Worm (Caenorhabditis elegans): ENCODE data around the gene F33G12.7.
A peak's percentile ranks its signal among the peaks of the same experiment; 100 is the strongest.

F33G12.7 gene

DNA sequence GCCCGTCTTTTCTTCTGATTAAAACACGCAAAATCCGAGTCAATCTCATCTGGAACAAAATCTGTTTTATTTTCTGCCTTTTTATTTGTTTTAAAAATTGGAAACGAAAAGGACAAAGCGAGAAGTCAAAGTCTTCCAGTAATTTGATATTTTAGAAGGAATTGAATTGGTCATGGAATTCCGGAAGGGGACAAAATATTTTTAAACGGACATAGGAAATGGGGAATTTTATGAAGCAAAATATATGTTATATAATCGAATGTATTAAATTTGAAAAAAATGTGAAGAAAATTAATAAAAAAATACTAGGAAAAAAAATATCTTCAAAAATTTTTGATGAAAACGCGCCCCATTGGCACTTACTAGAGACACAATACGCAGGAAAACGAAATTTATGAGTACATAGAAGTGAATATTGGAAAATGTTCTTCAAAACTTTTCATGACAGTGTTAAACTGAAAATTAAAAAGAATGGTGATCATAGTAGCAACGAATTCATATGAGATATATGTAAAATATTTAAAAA lies at the start of gene F33G12.7:
Gene F33G12.7, minus strand, starts transcription at position 51 of the 526 bp plus-strand sequence.
- TF ChIP-seq F16B12.6 (tag; optimal IDR thresholded peaks at IDR 0.05): no peak
- TF ChIP-seq sup-37 (GFP tag; optimal IDR thresholded peaks at IDR 0.05): no peak
- TF ChIP-seq hlh-17 (GFP tag; optimal IDR thresholded peaks at IDR 0.05; ENCODE audit: borderline replicate concordance): no peak
- no peak for TF ChIP-seq alr-1 (tag; optimal IDR thresholded peaks at IDR 0.05; ENCODE audit: borderline replicate concordance)
- TF ChIP-seq nhr-71 (tag; optimal IDR thresholded peaks at IDR 0.05): no peak
- no peak for TF ChIP-seq ceh-63 (GFP tag; optimal IDR thresholded peaks at IDR 0.05)
- peak in 1 of 2 experiments; percentile 22 for TF ChIP-seq efl-1 (optimal IDR thresholded peaks at IDR 0.05)
- peak; percentile 46 to 84 for TF ChIP-seq efl-1 (GFP tag; optimal IDR thresholded peaks at IDR 0.05 in 1 of 2)
- no peak for TF ChIP-seq pqm-1 (tag; optimal IDR thresholded peaks at IDR 0.05)
- peak in 1 of 2 experiments; percentile 43 for TF ChIP-seq lsy-2 (tag; optimal IDR thresholded peaks at IDR 0.05)
- TF ChIP-seq snpc-4 (tag; optimal IDR thresholded peaks at IDR 0.05): no peak
- TF ChIP-seq xbp-1 (tag; optimal IDR thresholded peaks at IDR 0.05): no peak
- TF ChIP-seq vab-15 (tag; optimal IDR thresholded peaks at IDR 0.05): no peak
- TF ChIP-seq elt-2 (tag; optimal IDR thresholded peaks at IDR 0.05): no peak
- no peak for TF ChIP-seq mef-2 (tag; optimal IDR thresholded peaks at IDR 0.05)
- no peak for TF ChIP-seq dsc-1 (tag; optimal IDR thresholded peaks at IDR 0.05)
- no peak for TF ChIP-seq ama-1 (optimal IDR thresholded peaks at IDR 0.05)
- no peak for TF ChIP-seq mab-9 (GFP tag; IDR thresholded peaks at IDR 0.05)
- no peak for TF ChIP-seq nhr-237 (tag; optimal IDR thresholded peaks at IDR 0.05)
- no peak for TF ChIP-seq fos-1 (tag; optimal IDR thresholded peaks at IDR 0.05)
- no peak for TF ChIP-seq tlp-1 (tag; optimal IDR thresholded peaks at IDR 0.05)
- no peak for TF ChIP-seq efl-3 (GFP tag; optimal IDR thresholded peaks at IDR 0.05)
- no peak for TF ChIP-seq unc-62 (GFP tag; optimal IDR thresholded peaks at IDR 0.05)
- no peak for TF ChIP-seq nhr-77 (tag; optimal IDR thresholded peaks at IDR 0.05)
- no peak for TF ChIP-seq unc-98 (GFP tag; IDR thresholded peaks at IDR 0.05)
- TF ChIP-seq dpl-1 (GFP tag; optimal IDR thresholded peaks at IDR 0.05): peak in 2 of 3 experiments; percentile 16 to 59
- peak in 1 of 2 experiments; percentile 50 for TF ChIP-seq lin-35 (GFP tag; optimal IDR thresholded peaks at IDR 0.05)
- no peak for TF ChIP-seq ceh-88 (GFP tag; IDR thresholded peaks at IDR 0.05)
- no peak for TF ChIP-seq jun-1 (tag; optimal IDR thresholded peaks at IDR 0.05)
- TF ChIP-seq lin-13 (GFP tag; optimal IDR thresholded peaks at IDR 0.05): no peak
- TF ChIP-seq hlh-4 (tag; optimal IDR thresholded peaks at IDR 0.05): no peak
- TF ChIP-seq nhr-90 (tag; optimal IDR thresholded peaks at IDR 0.05; ENCODE audit: poor library complexity): no peak
- TF ChIP-seq nhr-11 (tag; optimal IDR thresholded peaks at IDR 0.05): no peak
- TF ChIP-seq fkh-8 (tag; optimal IDR thresholded peaks at IDR 0.05): no peak
- TF ChIP-seq fkh-4 (tag; optimal IDR thresholded peaks at IDR 0.05; ENCODE audit: borderline replicate concordance): no peak

DNA sequence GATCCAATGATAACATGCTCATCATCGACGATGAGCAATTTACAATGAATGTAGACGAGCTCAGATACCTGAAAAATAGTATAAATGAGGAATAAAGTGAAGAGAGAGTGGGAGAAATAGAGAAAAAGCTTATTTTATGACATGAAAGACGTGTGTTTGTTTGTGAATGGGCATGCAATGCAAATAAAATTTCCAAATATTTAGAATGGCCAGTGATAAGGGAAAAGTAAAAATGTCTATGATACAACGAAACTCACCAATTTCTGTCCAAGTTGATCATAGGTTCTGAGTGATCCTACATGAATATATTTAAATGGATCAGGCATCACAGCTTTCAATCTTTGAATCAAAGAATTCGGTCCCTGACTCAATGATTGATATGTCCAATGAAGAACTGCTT lies 45.7 kb upstream of the F33G12.7 start:
- TF ChIP-seq elt-2 (tag; optimal IDR thresholded peaks at IDR 0.05): peak; percentile 91
- no peak for TF ChIP-seq unc-98 (GFP tag; IDR thresholded peaks at IDR 0.05)

DNA sequence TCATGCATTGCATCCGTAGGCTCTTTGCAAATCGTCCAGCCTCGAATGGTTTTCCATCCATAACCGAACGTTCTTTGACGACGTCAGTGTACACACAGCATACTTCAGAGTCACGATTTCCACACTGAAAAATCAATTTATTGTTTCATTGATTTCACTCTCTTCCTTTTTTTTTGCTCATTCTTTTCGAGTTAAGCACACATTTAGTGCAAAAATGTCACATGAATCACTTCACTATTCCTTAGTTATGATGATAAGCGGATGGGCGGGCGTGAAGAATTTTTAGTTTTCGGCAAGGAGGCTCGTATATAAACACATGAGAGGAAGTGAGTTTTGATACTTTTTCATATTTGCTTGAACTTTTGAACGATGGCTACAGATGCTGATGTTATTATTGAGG lies 45.0 kb upstream of the F33G12.7 start, which contains the start of gene txt-9:
Gene txt-9, plus strand, starts transcription at position 336 of the 400 bp plus-strand sequence.
- no peak for TF ChIP-seq mab-9 (GFP tag; IDR thresholded peaks at IDR 0.05)
- TF ChIP-seq nhr-19 (GFP tag; conservative IDR thresholded peaks at IDR 0.05): no peak
- no peak for TF ChIP-seq ceh-90 (tag; optimal IDR thresholded peaks at IDR 0.05)
- no peak for TF ChIP-seq ceh-63 (GFP tag; optimal IDR thresholded peaks at IDR 0.05)
- TF ChIP-seq elt-2 (tag; optimal IDR thresholded peaks at IDR 0.05): peak; percentile 62
- TF ChIP-seq lin-35 (GFP tag; optimal IDR thresholded peaks at IDR 0.05): peak in 1 of 2 experiments; percentile 13
- no peak for TF ChIP-seq ztf-11 (tag; optimal IDR thresholded peaks at IDR 0.05)
- TF ChIP-seq fkh-4 (tag; optimal IDR thresholded peaks at IDR 0.05; ENCODE audit: borderline replicate concordance): no peak
- no peak for TF ChIP-seq unc-62 (GFP tag; optimal IDR thresholded peaks at IDR 0.05)
- TF ChIP-seq sup-37 (GFP tag; optimal IDR thresholded peaks at IDR 0.05): no peak

Measured in whole organism, L1 larva.